Worm (Caenorhabditis elegans) whole organism, young adult: ENCODE data around the gene C27A7.5.

ENCODE experiments used
- B0035.1 ChIP-seq: sonication (generic microtip); optimal IDR thresholded peaks from 2 replicates; lab custom pipeline; 2016; ENCODE audit warnings: missing genetic modification characterization, mild to moderate bottlenecking, missing compliant biosample characterization, missing genotype, missing genetic modification reagents
- F10E7.11 ChIP-seq: sonication (generic microtip); optimal IDR thresholded peaks from 2 replicates; lab custom pipeline; 2017; ENCODE audit warnings: mild to moderate bottlenecking, missing genetic modification characterization, moderate library complexity, missing compliant biosample characterization
- F49E8.2 ChIP-seq: sonication (generic microtip); optimal IDR thresholded peaks from 3 replicates; lab custom pipeline; 2017; ENCODE audit warnings: missing genetic modification characterization, mild to moderate bottlenecking, missing compliant biosample characterization, antibody characterized with exemption, moderate library complexity; ENCODE audit not compliant: insufficient read depth
- T07F8.4 ChIP-seq: sonication (generic microtip); optimal IDR thresholded peaks from 2 replicates; lab custom pipeline; 2016; ENCODE audit warnings: mild to moderate bottlenecking, missing genetic modification characterization, moderate library complexity, missing compliant biosample characterization
- ama-1 ChIP-seq, 3 experiments: fragments of 150-350 bp in 1 of 3; sonication (generic microtip) in 2 of 3; optimal IDR thresholded peaks; 2 replicates each; lab custom pipeline; 2014 to 2018; ENCODE audit warnings: missing biosample characterization in 2 of 3, missing genetic modification characterization in 2 of 3, missing genetic modification reagents in 2 of 3
- die-1 ChIP-seq: sonication (generic microtip); optimal IDR thresholded peaks from 2 replicates; lab custom pipeline; 2016; ENCODE audit warnings: missing genotype, mild to moderate bottlenecking, missing genetic modification characterization, missing compliant biosample characterization
- hmg-1.2 ChIP-seq: fragments of 200-800 bp; sonication (Bioruptor generic); IDR thresholded peaks from 2 replicates; pipeline ENCODE4 v1.3.6; 2022; ENCODE audit warnings: missing genetic modification reagents, missing genetic modification characterization, missing compliant biosample characterization
- lin-54 ChIP-seq: fragments of 200-800 bp; sonication (Bioruptor generic); optimal IDR thresholded peaks from 2 replicates; lab custom pipeline; 2018; ENCODE audit warnings: mild to moderate bottlenecking, missing genetic modification characterization, missing compliant biosample characterization
- mxl-1 ChIP-seq: sonication (generic microtip); optimal IDR thresholded peaks from 2 replicates; lab custom pipeline; 2016; ENCODE audit warnings: missing genetic modification characterization, missing compliant biosample characterization
- nhr-27 ChIP-seq: fragments of 200-800 bp; sonication (Bioruptor generic); optimal IDR thresholded peaks from 2 replicates; lab custom pipeline; 2018; ENCODE audit warnings: mild to moderate bottlenecking, missing genetic modification characterization, moderate library complexity, missing compliant biosample characterization
- rec-8 ChIP-seq, 2 experiments: sonication (generic microtip); optimal IDR thresholded peaks; 2 replicates each; lab custom pipeline; 2016; ENCODE audit warnings: mild to moderate bottlenecking in 2 of 2, missing genetic modification characterization in 2 of 2, missing genetic modification reagents in 2 of 2, missing genotype in 2 of 2, missing biosample characterization in 1 of 2, missing compliant biosample characterization in 1 of 2, moderate library complexity in 1 of 2

ce11 chrV:12184308-12184999 lies 22.3 kb upstream of the C27A7.5 start, which contains the start of gene srd-4:
- TF ChIP-seq B0035.1 (tag; lab: Kevin White, UChicago), result no peak
- no peak for TF ChIP-seq mxl-1 (tag; lab: Kevin White, UChicago)
- TF ChIP-seq die-1 (tag; lab: Kevin White, UChicago), result no peak
- TF ChIP-seq hmg-1.2 (GFP tag; lab: Robert Waterston, UW), result no peak
- TF ChIP-seq T07F8.4, result no peak
- peak; percentile 81 for TF ChIP-seq lin-54
- no peak for TF ChIP-seq ama-1 (optimal IDR thresholded peaks at IDR 0.05; lab: Kevin White, UChicago)
- no peak for TF ChIP-seq ama-1 (GFP tag; optimal IDR thresholded peaks at IDR 0.05; lab: Kevin White, UChicago)
- TF ChIP-seq F49E8.2 (tag; lab: Kevin White, UChicago), result no peak
- no peak for TF ChIP-seq rec-8 (tag; optimal IDR thresholded peaks at IDR 0.05; lab: Kevin White, UChicago)
- no peak for TF ChIP-seq nhr-27 (tag; lab: Kevin White, UChicago)
- TF ChIP-seq F10E7.11 (tag; lab: Kevin White, UChicago), result no peak
